Worm (Caenorhabditis elegans) whole organism, L1 larva: ENCODE data around the gene pho-14.
"Not testable (repeated sequence)": the region's sequence is repeated elsewhere in the genome, so short reads cannot be mapped to it uniquely, and the experiment has no call there.

Experiments used
- aha-1 ChIP-seq: fragments of 150-350 bp; optimal IDR thresholded peaks from 2 replicates; lab custom pipeline; 2014; ENCODE audit warnings: missing biosample characterization, missing genetic modification characterization
- ceh-63 ChIP-seq: fragments of 200-800 bp; sonication (Bioruptor generic); optimal IDR thresholded peaks from 2 replicates; lab custom pipeline; 2018; ENCODE audit warnings: mild to moderate bottlenecking, missing genetic modification characterization, missing compliant biosample characterization
- isw-1 ChIP-seq: fragments of 200-800 bp; sonication (Bioruptor generic); IDR thresholded peaks from 2 replicates; pipeline ENCODE4 v1.3.6; 2022; ENCODE audit warnings: missing genetic modification characterization, missing compliant biosample characterization
- jun-1 ChIP-seq: fragments of 150-350 bp; optimal IDR thresholded peaks from 2 replicates; lab custom pipeline; 2014; ENCODE audit warnings: missing biosample characterization, missing genetic modification reagents, missing genetic modification characterization
- lin-15B ChIP-seq: fragments of 150-350 bp; sonication (generic microtip); optimal IDR thresholded peaks from 3 replicates; lab custom pipeline; 2014; ENCODE audit warnings: missing biosample characterization, missing genetic modification characterization
- lin-35 ChIP-seq, 2 experiments: fragments of 150-350 bp; optimal IDR thresholded peaks; 2 replicates each; lab custom pipeline; 2014; ENCODE audit warnings: missing biosample characterization in 2 of 2, missing genetic modification characterization in 2 of 2, missing genetic modification reagents in 2 of 2
- nhr-237 ChIP-seq: fragments of 150-350 bp; optimal IDR thresholded peaks from 2 replicates; lab custom pipeline; 2014; ENCODE audit warnings: missing biosample characterization, missing genetic modification characterization
- nhr-71 ChIP-seq: sonication (generic microtip); optimal IDR thresholded peaks from 2 replicates; lab custom pipeline; 2016; ENCODE audit warnings: mild to moderate bottlenecking, missing genetic modification characterization, moderate library complexity, missing compliant biosample characterization
- nhr-77 ChIP-seq: fragments of 150-350 bp; optimal IDR thresholded peaks from 2 replicates; lab custom pipeline; 2014; ENCODE audit warnings: missing biosample characterization, missing genetic modification characterization
- nhr-90 ChIP-seq: sonication (generic microtip); optimal IDR thresholded peaks from 2 replicates; lab custom pipeline; 2016; ENCODE audit warnings: mild to moderate bottlenecking, missing genetic modification characterization, missing compliant biosample characterization; ENCODE audit not compliant: poor library complexity
- skn-1 ChIP-seq: fragments of 150-350 bp; optimal IDR thresholded peaks from 2 replicates; lab custom pipeline; 2014; ENCODE audit warnings: missing biosample characterization, missing genetic modification characterization
- tbx-2 ChIP-seq: sonication (generic microtip); optimal IDR thresholded peaks from 2 replicates; lab custom pipeline; 2016; ENCODE audit warnings: missing genetic modification characterization, missing compliant biosample characterization
- unc-130 ChIP-seq: fragments of 150-350 bp; optimal IDR thresholded peaks from 2 replicates; lab custom pipeline; 2017; ENCODE audit warnings: missing biosample characterization, missing genetic modification characterization, inconsistent platforms
- unc-62 ChIP-seq: fragments of 150-350 bp; optimal IDR thresholded peaks from 2 replicates; lab custom pipeline; 2014; ENCODE audit warnings: missing biosample characterization, missing genetic modification reagents, missing genetic modification characterization

- TF ChIP-seq aha-1 (tag; lab: Kevin White, UChicago); nhr-90 (tag; lab: Kevin White, UChicago); nhr-77 (tag; lab: Kevin White, UChicago); lin-15B (tag; lab: Kevin White, UChicago); lin-35 (GFP tag; optimal IDR thresholded peaks at IDR 0.05; lab: Kevin White, UChicago); isw-1 (GFP tag; lab: Robert Waterston, UW); tbx-2 (tag; lab: Kevin White, UChicago); ceh-63 (GFP tag; lab: Kevin White, UChicago); skn-1 (tag; lab: Kevin White, UChicago); jun-1; unc-62 (GFP tag; lab: Kevin White, UChicago); nhr-237; nhr-71 (tag; lab: Kevin White, UChicago); unc-130 (tag; lab: Kevin White, UChicago): not testable (repeated sequence)
Observed at ce11 chrII:1054724-1055123, 45.9 kb downstream of the pho-14 start, which contains the start of gene K02E7.7.
